Fruit fly (Drosophila melanogaster) whole organism, embryonic: ENCODE results near the gene CG5381.
A peak's percentile ranks its signal among the peaks of the same experiment; 100 is the strongest.

ENCODE experiments used
- Bdp1 ChIP-seq: fragments of 200-800 bp; sonication (Bioruptor generic); optimal IDR thresholded peaks from 3 replicates; lab custom pipeline; 2016; ENCODE audit warnings: missing biosample characterization, missing genetic modification characterization
- BtbVII ChIP-seq: fragments of 200-800 bp; sonication (Bioruptor generic); optimal IDR thresholded peaks from 3 replicates; lab custom pipeline; 2017; ENCODE audit warnings: missing biosample characterization, mild to moderate bottlenecking, missing genetic modification characterization
- C15 ChIP-seq: fragments of 200-800 bp; sonication (Bioruptor generic); IDR thresholded peaks from 3 replicates; pipeline ENCODE4 v1.3.6; 2022; ENCODE audit warnings: missing biosample characterization, missing genetic modification characterization
- CG10267 ChIP-seq: fragments of 200-800 bp; sonication (Bioruptor generic); optimal IDR thresholded peaks from 2 replicates; lab custom pipeline; 2018; ENCODE audit warnings: missing biosample characterization, mild to moderate bottlenecking, missing genetic modification characterization, moderate library complexity
- CG10654 ChIP-seq: fragments of 200-800 bp; sonication (Bioruptor generic); optimal IDR thresholded peaks from 2 replicates; lab custom pipeline; 2016; ENCODE audit warnings: missing biosample characterization, missing genetic modification characterization
- CG11247 ChIP-seq: fragments of 200-800 bp; sonication (Bioruptor generic); IDR thresholded peaks from 2 replicates; pipeline ENCODE4 v1.3.6; 2022; ENCODE audit warnings: missing biosample characterization, missing genetic modification characterization
- CG11398 ChIP-seq: fragments of 200-800 bp; sonication (Bioruptor generic); optimal IDR thresholded peaks from 2 replicates; lab custom pipeline; 2016; ENCODE audit warnings: missing biosample characterization, missing genetic modification characterization
- CG11456 ChIP-seq: fragments of 200-800 bp; sonication (Bioruptor generic); IDR thresholded peaks from 3 replicates; pipeline ENCODE4 v1.3.6; 2022; ENCODE audit warnings: missing biosample characterization, missing genetic modification characterization
- CG17612 ChIP-seq: fragments of 200-800 bp; sonication (Bioruptor generic); IDR thresholded peaks from 2 replicates; pipeline ENCODE4 v1.3.6; 2022; ENCODE audit warnings: missing biosample characterization, missing genetic modification characterization
- CG17829 ChIP-seq: fragments of 200-800 bp; optimal IDR thresholded peaks from 2 replicates; lab custom pipeline; 2019; ENCODE audit warnings: missing biosample characterization, mild to moderate bottlenecking, missing genetic modification characterization, moderate library complexity
- CG18011 ChIP-seq: fragments of 200-800 bp; sonication (Bioruptor generic); optimal IDR thresholded peaks from 2 replicates; lab custom pipeline; 2017; ENCODE audit warnings: missing biosample characterization, missing genetic modification characterization, mild to moderate bottlenecking, moderate library complexity, missing genotype
- CG18764 ChIP-seq: fragments of 200-800 bp; sonication (Bioruptor generic); optimal IDR thresholded peaks from 3 replicates; lab custom pipeline; 2016; ENCODE audit warnings: missing biosample characterization, missing genetic modification characterization
- CG5953 ChIP-seq: fragments of 200-800 bp; sonication (Bioruptor generic); IDR thresholded peaks from 2 replicates; pipeline ENCODE4 v1.3.6; 2022; ENCODE audit warnings: missing biosample characterization, missing genetic modification characterization
- CG6813 ChIP-seq: fragments of 200-800 bp; sonication (Bioruptor generic); optimal IDR thresholded peaks from 2 replicates; lab custom pipeline; 2017; ENCODE audit warnings: missing biosample characterization, missing genetic modification characterization, mild to moderate bottlenecking, moderate library complexity, missing genetic modification reagents
- CG7928 ChIP-seq: fragments of 200-800 bp; sonication (Bioruptor generic); optimal IDR thresholded peaks from 2 replicates; lab custom pipeline; 2017; ENCODE audit warnings: missing biosample characterization, mild to moderate bottlenecking, missing genetic modification characterization
- CG7987 ChIP-seq: fragments of 200-800 bp; sonication (Bioruptor generic); optimal IDR thresholded peaks from 2 replicates; lab custom pipeline; 2018; ENCODE audit warnings: missing biosample characterization, mild to moderate bottlenecking, missing genetic modification characterization, moderate library complexity
- CG8924 ChIP-seq: fragments of 200-800 bp; optimal IDR thresholded peaks from 3 replicates; lab custom pipeline; 2019; ENCODE audit warnings: missing biosample characterization, mild to moderate bottlenecking, missing genetic modification characterization, moderate library complexity
- CG9437 ChIP-seq: fragments of 200-800 bp; sonication (Bioruptor generic); optimal IDR thresholded peaks from 2 replicates; lab custom pipeline; 2018; ENCODE audit warnings: missing biosample characterization, mild to moderate bottlenecking, missing genetic modification characterization
- CG9609 ChIP-seq: fragments of 200-800 bp; sonication (Bioruptor generic); optimal IDR thresholded peaks from 3 replicates; lab custom pipeline; 2016; ENCODE audit warnings: missing biosample characterization, missing genetic modification characterization
- Dek ChIP-seq: fragments of 200-800 bp; sonication (Bioruptor generic); optimal IDR thresholded peaks from 3 replicates; lab custom pipeline; 2019; ENCODE audit warnings: missing biosample characterization, mild to moderate bottlenecking, missing genetic modification characterization, moderate library complexity
- Dip3 ChIP-seq: fragments of 200-800 bp; sonication (Bioruptor generic); optimal IDR thresholded peaks from 3 replicates; lab custom pipeline; 2016; ENCODE audit warnings: missing biosample characterization, missing genetic modification characterization
- Dp ChIP-seq: fragments of 200-800 bp; sonication (Bioruptor generic); optimal IDR thresholded peaks from 2 replicates; lab custom pipeline; 2018; ENCODE audit warnings: missing biosample characterization, mild to moderate bottlenecking, missing genetic modification characterization, moderate library complexity
- Dref ChIP-seq: fragments of 200-800 bp; sonication (Bioruptor generic); IDR thresholded peaks from 2 replicates; pipeline ENCODE4 v1.3.6; 2022; ENCODE audit warnings: missing biosample characterization, missing genetic modification characterization
- Drgx ChIP-seq: fragments of 200-800 bp; sonication (Bioruptor generic); IDR thresholded peaks from 2 replicates; pipeline ENCODE4 v1.3.6; 2022; ENCODE audit warnings: missing biosample characterization, missing genetic modification characterization
- GATAe ChIP-seq: fragments of 200-800 bp; sonication (Bioruptor generic); conservative IDR thresholded peaks from 2 replicates; pipeline ENCODE4 v1.3.6; 2022; ENCODE audit warnings: missing biosample characterization, missing genetic modification characterization
- HmgZ ChIP-seq: fragments of 200-800 bp; sonication (Bioruptor generic); optimal IDR thresholded peaks from 2 replicates; lab custom pipeline; 2018; ENCODE audit warnings: missing biosample characterization, mild to moderate bottlenecking, missing genetic modification characterization
- Hsf ChIP-seq: fragments of 200-800 bp; sonication (Bioruptor generic); optimal IDR thresholded peaks from 3 replicates; lab custom pipeline; 2016; ENCODE audit warnings: missing biosample characterization, missing genetic modification characterization
- Lhr ChIP-seq: fragments of 200-800 bp; sonication (Bioruptor generic); optimal IDR thresholded peaks from 3 replicates; lab custom pipeline; 2017; ENCODE audit warnings: mild to moderate bottlenecking, missing biosample characterization, missing genetic modification reagents, missing genetic modification characterization
- Mad ChIP-seq: fragments of 200-800 bp; sonication (Bioruptor generic); optimal IDR thresholded peaks from 2 replicates; lab custom pipeline; 2016; ENCODE audit warnings: missing biosample characterization, missing genetic modification characterization
- Med ChIP-seq: fragments of 200-800 bp; sonication (Bioruptor generic); peaks from one replicate; lab custom pipeline; 2016; ENCODE audit warnings: missing biosample characterization, missing genetic modification characterization, mild to moderate bottlenecking, inconsistent platforms, moderate library complexity
- Xbp1 ChIP-seq: fragments of 200-800 bp; sonication (Bioruptor generic); optimal IDR thresholded peaks from 3 replicates; lab custom pipeline; 2016; ENCODE audit warnings: missing biosample characterization, mild to moderate bottlenecking, missing genetic modification characterization
- ac ChIP-seq: fragments of 200-800 bp; sonication (Bioruptor generic); optimal IDR thresholded peaks from 3 replicates; lab custom pipeline; 2017; ENCODE audit warnings: missing biosample characterization, mild to moderate bottlenecking, missing genetic modification characterization
- ase ChIP-seq: fragments of 200-800 bp; sonication (Bioruptor generic); IDR thresholded peaks from 3 replicates; pipeline ENCODE4 v1.3.6; 2022; ENCODE audit warnings: missing biosample characterization, missing genetic modification characterization
- ash1 ChIP-seq: fragments of 200-800 bp; sonication (Bioruptor generic); optimal IDR thresholded peaks from 2 replicates; lab custom pipeline; 2018; ENCODE audit warnings: missing biosample characterization, mild to moderate bottlenecking, missing genetic modification characterization
- az2 ChIP-seq: fragments of 200-800 bp; sonication (Bioruptor generic); optimal IDR thresholded peaks from 3 replicates; lab custom pipeline; 2016; ENCODE audit warnings: missing biosample characterization, missing genetic modification characterization
- bsh ChIP-seq, 2 experiments: fragments of 200-800 bp; sonication (Bioruptor generic); optimal IDR thresholded peaks; 2 replicates each; lab custom pipeline; 2017 to 2018; ENCODE audit warnings: mild to moderate bottlenecking in 2 of 2, missing biosample characterization in 2 of 2, missing genetic modification characterization in 2 of 2, moderate library complexity in 1 of 2
- fu2 ChIP-seq: fragments of 200-800 bp; sonication (Bioruptor generic); optimal IDR thresholded peaks from 2 replicates; lab custom pipeline; 2016; ENCODE audit warnings: missing biosample characterization, missing genetic modification characterization
- grau ChIP-seq: fragments of 200-800 bp; optimal IDR thresholded peaks from 3 replicates; lab custom pipeline; 2019; ENCODE audit warnings: missing biosample characterization, mild to moderate bottlenecking, missing genetic modification characterization, moderate library complexity
- gsb ChIP-seq: fragments of 200-800 bp; sonication (Bioruptor generic); IDR thresholded peaks from 2 replicates; pipeline ENCODE4 v1.3.6; 2022; ENCODE audit warnings: missing biosample characterization, missing genetic modification characterization
- ham ChIP-seq: fragments of 200-800 bp; sonication (Bioruptor generic); IDR thresholded peaks from 2 replicates; pipeline ENCODE4 v1.3.6; 2022; ENCODE audit warnings: missing biosample characterization, missing genetic modification characterization
- kay ChIP-seq: fragments of 200-800 bp; sonication (Bioruptor generic); optimal IDR thresholded peaks from 2 replicates; lab custom pipeline; 2016; ENCODE audit warnings: missing biosample characterization, missing genetic modification characterization
- nmo ChIP-seq: fragments of 200-800 bp; sonication (Bioruptor generic); optimal IDR thresholded peaks from 2 replicates; lab custom pipeline; 2018; ENCODE audit warnings: missing biosample characterization, mild to moderate bottlenecking, missing genetic modification characterization, moderate library complexity
- peb ChIP-seq: fragments of 200-800 bp; sonication (Bioruptor generic); IDR thresholded peaks from 2 replicates; pipeline ENCODE4 v1.3.6; 2022; ENCODE audit warnings: missing biosample characterization, missing genetic modification characterization
- pita ChIP-seq: fragments of 200-800 bp; sonication (Bioruptor generic); optimal IDR thresholded peaks from 2 replicates; lab custom pipeline; 2017; ENCODE audit warnings: missing biosample characterization, mild to moderate bottlenecking, missing genetic modification characterization
- pzg ChIP-seq: fragments of 200-800 bp; sonication (Bioruptor generic); optimal IDR thresholded peaks from 3 replicates; lab custom pipeline; 2018; ENCODE audit warnings: missing biosample characterization, mild to moderate bottlenecking, missing genetic modification characterization, moderate library complexity
- ro ChIP-seq: fragments of 200-800 bp; sonication (Bioruptor generic); IDR thresholded peaks from 2 replicates; pipeline ENCODE4 v1.3.6; 2022; ENCODE audit warnings: missing biosample characterization, missing genetic modification characterization
- sima ChIP-seq: fragments of 200-800 bp; sonication (Bioruptor generic); optimal IDR thresholded peaks from 2 replicates; lab custom pipeline; 2016; ENCODE audit warnings: missing biosample characterization, missing genetic modification characterization
- so ChIP-seq: fragments of 200-800 bp; sonication (Bioruptor generic); IDR thresholded peaks from 3 replicates; pipeline ENCODE4 v1.3.6; 2022; ENCODE audit warnings: missing biosample characterization, missing genetic modification characterization
- tio ChIP-seq: fragments of 200-800 bp; sonication (Bioruptor generic); optimal IDR thresholded peaks from 2 replicates; lab custom pipeline; 2017; ENCODE audit warnings: missing biosample characterization, missing genetic modification characterization, inconsistent platforms
- unpg ChIP-seq: fragments of 200-800 bp; sonication (Bioruptor generic); optimal IDR thresholded peaks from 3 replicates; lab custom pipeline; 2018; ENCODE audit warnings: missing biosample characterization, mild to moderate bottlenecking, missing genetic modification characterization, moderate library complexity
- vfl ChIP-seq: fragments of 200-800 bp; sonication (Bioruptor generic); optimal IDR thresholded peaks from 2 replicates; lab custom pipeline; 2016; ENCODE audit warnings: missing biosample characterization, missing genetic modification characterization
- zfh1 ChIP-seq: fragments of 200-800 bp; sonication (Bioruptor generic); IDR thresholded peaks from 3 replicates; pipeline ENCODE4 v1.3.6; 2022; ENCODE audit warnings: missing biosample characterization, missing genetic modification characterization

The CG5381 gene

DNA sequence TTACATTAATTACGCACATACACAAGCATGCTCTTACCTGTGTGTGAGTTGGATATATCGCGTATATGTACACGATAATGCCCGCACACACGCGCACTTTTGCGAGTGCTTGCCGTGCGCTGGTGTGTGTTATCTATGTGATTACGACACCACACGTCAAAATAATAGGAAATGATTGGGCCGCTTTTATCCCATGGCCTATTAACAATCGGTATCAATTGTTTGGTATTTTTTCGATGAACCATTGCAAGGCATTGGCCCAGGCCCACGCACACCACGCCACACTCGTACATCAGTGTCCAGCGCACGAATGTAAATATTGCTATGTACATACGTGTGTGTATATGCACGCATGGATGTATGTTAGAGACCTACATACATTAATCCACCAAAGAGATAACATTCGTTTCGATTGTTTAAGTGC lies 12.0 kb upstream of the CG5381 start (continued):
- TF ChIP-seq Lhr (GFP tag; lab: Kevin White, UChicago) (peak; percentile 24), so (GFP tag; lab: Robert Waterston, UW) (no peak; the same call in 1 of the 3 replicates), kay (peak; percentile 90), ac (GFP tag; lab: Kevin White, UChicago) (peak; percentile 15), Drgx (GFP tag; lab: Robert Waterston, UW) (no peak), Dp (no peak), pita (GFP tag; lab: Kevin White, UChicago) (no peak), ase (GFP tag; lab: Robert Waterston, UW) (no peak), Dek (peak; percentile 60), pzg (GFP tag; lab: Kevin White, UChicago) (peak; percentile 58), peb (GFP tag; lab: Robert Waterston, UW) (no peak), CG10267 (tag; lab: Kevin White, UChicago) (peak; percentile 44), C15 (GFP tag; lab: Robert Waterston, UW) (no peak), CG10654 (GFP tag; lab: Kevin White, UChicago) (peak; percentile 14), sima (GFP tag; lab: Kevin White, UChicago) (no peak), CG17829 (tag; lab: Kevin White, UChicago) (peak; percentile 63), Bdp1 (GFP tag; lab: Kevin White, UChicago) (no peak), ash1 (GFP tag; lab: Kevin White, UChicago) (peak; percentile 40), Hsf (peak; percentile 44), grau (tag; lab: Kevin White, UChicago) (peak; percentile 62), CG11247 (GFP tag; lab: Robert Waterston, UW) (no peak), CG8924 (tag; lab: Kevin White, UChicago) (peak; percentile 82), CG7928 (GFP tag; lab: Kevin White, UChicago) (no peak), BtbVII (GFP tag; lab: Kevin White, UChicago) (peak; percentile 71), HmgZ (peak; percentile 92), CG6813 (GFP tag; lab: Kevin White, UChicago) (peak; percentile 66), Med (GFP tag; lab: Kevin White, UChicago) (peak; percentile 93), CG11398 (GFP tag; lab: Kevin White, UChicago) (peak; percentile 30), Dip3 (no peak), GATAe (GFP tag; lab: Robert Waterston, UW) (peak; percentile 93), Xbp1 (GFP tag; lab: Kevin White, UChicago) (peak; percentile 44), gsb (GFP tag; lab: Robert Waterston, UW) (no peak), az2 (GFP tag; lab: Kevin White, UChicago) (no peak), ham (GFP tag; lab: Robert Waterston, UW) (no peak), unpg (GFP tag; lab: Kevin White, UChicago) (peak; percentile 57), bsh (GFP tag; optimal IDR thresholded peaks at IDR 0.05; lab: Kevin White, UChicago) (peak; percentile 43 to 48), CG5953 (GFP tag; lab: Robert Waterston, UW) (0 out of 2 replicates have a peak, but pooled peaks have one; percentile 19), ro (GFP tag; lab: Robert Waterston, UW) (no peak), CG7987 (GFP tag; lab: Kevin White, UChicago) (peak; percentile 87), CG11456 (GFP tag; lab: Robert Waterston, UW) (no peak), tio (GFP tag; lab: Kevin White, UChicago) (no peak), Dref (GFP tag; lab: Robert Waterston, UW) (peak; percentile 45), CG18011 (GFP tag; lab: Kevin White, UChicago) (peak; percentile 34), CG9609 (GFP tag; lab: Kevin White, UChicago) (peak; percentile 26), CG18764 (GFP tag; lab: Kevin White, UChicago) (no peak), vfl (peak; percentile 17), CG17612 (GFP tag; lab: Robert Waterston, UW) (no peak), nmo (peak; percentile 35), CG9437 (GFP tag; lab: Kevin White, UChicago) (no peak), fu2 (GFP tag; lab: Kevin White, UChicago) (peak; percentile 21), zfh1 (GFP tag; lab: Robert Waterston, UW) (no peak), Mad (no peak)
